Fruit fly (Drosophila melanogaster): ENCODE data around the gene CG34417.

The CG34417 gene

DNA sequence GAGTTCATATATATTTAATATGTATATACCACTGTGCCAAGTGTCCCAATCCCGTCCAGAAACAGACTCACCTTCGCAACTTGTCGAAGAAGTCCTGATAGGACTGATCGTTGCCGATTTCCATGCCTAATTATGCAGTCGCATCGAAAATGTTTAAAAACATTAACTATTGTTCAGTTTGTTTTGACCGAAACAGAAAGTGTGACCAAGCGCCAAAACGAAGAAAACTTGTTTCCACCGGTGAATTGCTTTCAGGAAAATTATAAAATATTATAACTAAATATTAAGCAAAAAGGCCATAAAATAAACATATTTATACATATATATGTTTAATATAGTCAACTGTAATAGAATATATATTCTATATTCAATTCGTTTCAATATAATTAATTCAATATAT lies 12.9 kb upstream of the CG34417 start, which contains the start of gene CG3342:
Gene CG3342 (minus strand): TSS at position 209 of the 400 bp plus-strand sequence.
- no peak for TF ChIP-seq CG9705 (GFP tag; optimal IDR thresholded peaks at IDR 0.05)

dm6 chrX:6528508-6528998 lies 12.0 kb upstream of the CG34417 start, which contains the start of gene Agxt:
Agxt (plus strand) TSS chrX:6528948.
- TF ChIP-seq OdsH (GFP tag; optimal IDR thresholded peaks at IDR 0.05) (peak; percentile 44), ey (GFP tag; optimal IDR thresholded peaks at IDR 0.05) (peak; percentile 62), HLH106 (tag; optimal IDR thresholded peaks at IDR 0.05) (peak; percentile 29), CrebA (GFP tag; optimal IDR thresholded peaks at IDR 0.05; ENCODE audit: borderline replicate concordance) (no peak), Dif (GFP tag; optimal IDR thresholded peaks at IDR 0.05; ENCODE audit: partially characterized antibody) (no peak), br (GFP tag; optimal IDR thresholded peaks at IDR 0.05) (peak; percentile 14), fru (GFP tag; optimal IDR thresholded peaks at IDR 0.05) (peak; percentile 61), Myc (optimal IDR thresholded peaks at IDR 0.05) (no peak), foxo (GFP tag; optimal IDR thresholded peaks at IDR 0.05) (peak in 1 of 2 experiments; percentile 59), Hr83 (GFP tag; optimal IDR thresholded peaks at IDR 0.05; ENCODE audit: poor library complexity, severe bottlenecking) (no peak), psq (GFP tag; optimal IDR thresholded peaks at IDR 0.05) (peak; percentile 28), usp (GFP tag; optimal IDR thresholded peaks at IDR 0.05) (no peak), h (GFP tag; optimal IDR thresholded peaks at IDR 0.05) (peak; percentile 57), rgr (GFP tag; optimal IDR thresholded peaks at IDR 0.05) (peak; percentile 63)

dm6 chrX:6529179-6529766 lies 11.3 kb upstream of the CG34417 start:
- no peak for TF ChIP-seq dl (GFP tag; optimal IDR thresholded peaks at IDR 0.05; ENCODE audit: insufficient read depth in 1 of 2, partially characterized antibody in 2 of 2)
- TF ChIP-seq Rel (GFP tag; optimal IDR thresholded peaks at IDR 0.05) = no peak
- TF ChIP-seq Rel (tag; optimal IDR thresholded peaks at IDR 0.05) = peak; percentile 85

- TF ChIP-seq HLH106 (tag; optimal IDR thresholded peaks at IDR 0.05) = peak; percentile 51
- peak; percentile 81 for TF ChIP-seq Sp1 (GFP tag; optimal IDR thresholded peaks at IDR 0.05)
- peak; percentile 39 for TF ChIP-seq Myc (optimal IDR thresholded peaks at IDR 0.05)
- no peak for TF ChIP-seq CrebA (GFP tag; optimal IDR thresholded peaks at IDR 0.05; ENCODE audit: borderline replicate concordance)
- TF ChIP-seq Rel (GFP tag; optimal IDR thresholded peaks at IDR 0.05) = no peak
- peak; percentile 18 for TF ChIP-seq Rel (tag; optimal IDR thresholded peaks at IDR 0.05)
- no peak for TF ChIP-seq Dif (GFP tag; optimal IDR thresholded peaks at IDR 0.05; ENCODE audit: partially characterized antibody)
- TF ChIP-seq Mio (GFP tag; optimal IDR thresholded peaks at IDR 0.05) = no peak
- no peak for TF ChIP-seq Jra (GFP tag; optimal IDR thresholded peaks at IDR 0.05)
- TF ChIP-seq CG32264 (GFP tag; optimal IDR thresholded peaks at IDR 0.05) = no peak
- TF ChIP-seq pan (optimal IDR thresholded peaks at IDR 0.05) = no peak
- no peak for TF ChIP-seq ey (GFP tag; optimal IDR thresholded peaks at IDR 0.05)
- no peak for TF ChIP-seq psq (GFP tag; optimal IDR thresholded peaks at IDR 0.05)
- no peak for TF ChIP-seq dl (GFP tag; optimal IDR thresholded peaks at IDR 0.05; ENCODE audit: insufficient read depth in 1 of 2, partially characterized antibody in 2 of 2)
- TF ChIP-seq OdsH (GFP tag; optimal IDR thresholded peaks at IDR 0.05) = peak; percentile 55
- no peak for TF ChIP-seq usp (GFP tag; optimal IDR thresholded peaks at IDR 0.05)
- no peak for TF ChIP-seq GATAd (GFP tag; optimal IDR thresholded peaks at IDR 0.05)
- peak; percentile 82 for TF ChIP-seq dmrt93B (GFP tag; optimal IDR thresholded peaks at IDR 0.05)
- no peak for TF ChIP-seq Abd-B (GFP tag; optimal IDR thresholded peaks at IDR 0.05)
- peak; percentile 31 for TF ChIP-seq fru (GFP tag; optimal IDR thresholded peaks at IDR 0.05)
- TF ChIP-seq foxo (GFP tag; optimal IDR thresholded peaks at IDR 0.05) = peak in 1 of 2 experiments; percentile 44
- TF ChIP-seq lola (GFP tag; optimal IDR thresholded peaks at IDR 0.05) = no peak
- peak; percentile 18 for TF ChIP-seq Hr83 (GFP tag; optimal IDR thresholded peaks at IDR 0.05; ENCODE audit: poor library complexity, severe bottlenecking)
- TF ChIP-seq rgr (GFP tag; optimal IDR thresholded peaks at IDR 0.05) = peak; percentile 80
- peak; percentile 54 for TF ChIP-seq CG9705 (GFP tag; optimal IDR thresholded peaks at IDR 0.05)
- TF ChIP-seq h (GFP tag; optimal IDR thresholded peaks at IDR 0.05) = peak; percentile 39
- TF ChIP-seq woc (GFP tag; optimal IDR thresholded peaks at IDR 0.05) = no peak
- no peak for TF ChIP-seq Vsx2 (GFP tag; optimal IDR thresholded peaks at IDR 0.05; ENCODE audit: partially characterized antibody)
- TF ChIP-seq br (GFP tag; optimal IDR thresholded peaks at IDR 0.05) = peak; percentile 61
- TF ChIP-seq Dfd (GFP tag; optimal IDR thresholded peaks at IDR 0.05) = no peak
- TF ChIP-seq Hr78 (GFP tag; optimal IDR thresholded peaks at IDR 0.05) = no peak
- peak; percentile 19 for TF ChIP-seq sage (GFP tag; optimal IDR thresholded peaks at IDR 0.05)
- TF ChIP-seq jim (GFP tag; optimal IDR thresholded peaks at IDR 0.05) = no peak
- TF ChIP-seq Hnf4 (GFP tag; optimal IDR thresholded peaks at IDR 0.05) = peak; percentile 68
- TF ChIP-seq tai (GFP tag; optimal IDR thresholded peaks at IDR 0.05) = no peak
- no peak for TF ChIP-seq dsf (GFP tag; optimal IDR thresholded peaks at IDR 0.05; ENCODE audit: borderline replicate concordance)
- TF ChIP-seq brk (GFP tag; optimal IDR thresholded peaks at IDR 0.05) = no peak
- no peak for TF ChIP-seq sv (GFP tag; optimal IDR thresholded peaks at IDR 0.05)
- no peak for TF ChIP-seq N (GFP tag; optimal IDR thresholded peaks at IDR 0.05)
Measured at dm6 chrX:6533101-6533636, 7.4 kb upstream of the CG34417 start, which contains the start of gene RpL7A. RpL7A (minus strand) TSS chrX:6533348.

Data from whole organism, wandering third instar larva.